Worm (Caenorhabditis elegans) whole organism, L2 larva: ENCODE measurements around the gene Y61B8A.6.

Experiments used
- C34F6.9 ChIP-seq: fragments of 150-350 bp; optimal IDR thresholded peaks from 2 replicates; lab custom pipeline; 2014; ENCODE audit warnings: missing biosample characterization, missing genetic modification characterization
- R02D3.7 ChIP-seq: fragments of 150-350 bp; optimal IDR thresholded peaks from 2 replicates; lab custom pipeline; 2014; ENCODE audit warnings: missing biosample characterization, missing genetic modification characterization
- aly-2 ChIP-seq: fragments of 150-350 bp; optimal IDR thresholded peaks from 2 replicates; lab custom pipeline; 2014; ENCODE audit warnings: missing biosample characterization, missing genetic modification characterization
- ama-1 ChIP-seq: fragments of 150-350 bp; optimal IDR thresholded peaks from 2 replicates; lab custom pipeline; 2018; ENCODE audit warnings: inconsistent platforms
- blmp-1 ChIP-seq: sonication (generic microtip); optimal IDR thresholded peaks from 2 replicates; lab custom pipeline; 2017; ENCODE audit warnings: missing genetic modification characterization, mild to moderate bottlenecking, missing compliant biosample characterization, antibody characterized with exemption, moderate library complexity; ENCODE audit not compliant: insufficient read depth
- ceh-16 ChIP-seq: fragments of 150-350 bp; optimal IDR thresholded peaks from 2 replicates; lab custom pipeline; 2014; ENCODE audit warnings: missing biosample characterization, missing genetic modification characterization
- crh-2 ChIP-seq: sonication (generic microtip); optimal IDR thresholded peaks from 2 replicates; lab custom pipeline; 2017; ENCODE audit warnings: missing biosample characterization, missing genetic modification characterization
- egl-27 ChIP-seq: sonication (generic microtip); optimal IDR thresholded peaks from 3 replicates; lab custom pipeline; 2017; ENCODE audit warnings: missing biosample characterization, missing genetic modification reagents, missing genetic modification characterization
- elt-1 ChIP-seq: fragments of 150-350 bp; optimal IDR thresholded peaks from 2 replicates; lab custom pipeline; 2014; ENCODE audit warnings: missing biosample characterization, missing genetic modification characterization
- fos-1 ChIP-seq: fragments of 150-350 bp; optimal IDR thresholded peaks from 2 replicates; lab custom pipeline; 2014; ENCODE audit warnings: missing biosample characterization, missing genetic modification characterization
- gmeb-1 ChIP-seq: fragments of 150-350 bp; optimal IDR thresholded peaks from 2 replicates; lab custom pipeline; 2014; ENCODE audit warnings: missing biosample characterization, missing genetic modification characterization
- lin-11 ChIP-seq: fragments of 150-350 bp; sonication (generic microtip); optimal IDR thresholded peaks from 2 replicates; lab custom pipeline; 2014; ENCODE audit warnings: missing biosample characterization, missing genetic modification characterization, inconsistent platforms, mixed read lengths
- lin-13 ChIP-seq: fragments of 150-350 bp; optimal IDR thresholded peaks from 2 replicates; lab custom pipeline; 2014; ENCODE audit warnings: missing biosample characterization, missing genetic modification reagents, missing genetic modification characterization
- lin-39 ChIP-seq: fragments of 150-350 bp; optimal IDR thresholded peaks from 2 replicates; lab custom pipeline; 2014; ENCODE audit warnings: missing biosample characterization, missing genetic modification reagents, missing genetic modification characterization
- lsy-2 ChIP-seq, 2 experiments: fragments of 150-350 bp in 1 of 2; sonication (generic microtip) in 1 of 2; optimal IDR thresholded peaks; 2 replicates each; lab custom pipeline; 2014 to 2017; ENCODE audit warnings: missing biosample characterization in 2 of 2, missing genetic modification characterization in 2 of 2
- mab-5 ChIP-seq: fragments of 150-350 bp; optimal IDR thresholded peaks from 2 replicates; lab custom pipeline; 2014; ENCODE audit warnings: missing biosample characterization, missing genetic modification characterization
- mbf-1 ChIP-seq: sonication (generic microtip); optimal IDR thresholded peaks from 2 replicates; lab custom pipeline; 2017; ENCODE audit warnings: missing biosample characterization, missing genetic modification characterization
- nhr-10 ChIP-seq: sonication (generic microtip); optimal IDR thresholded peaks from 2 replicates; lab custom pipeline; 2017; ENCODE audit warnings: missing biosample characterization, missing genetic modification characterization
- nhr-11 ChIP-seq: fragments of 150-350 bp; optimal IDR thresholded peaks from 2 replicates; lab custom pipeline; 2014; ENCODE audit warnings: missing biosample characterization, missing genetic modification characterization
- nhr-129 ChIP-seq: fragments of 150-350 bp; optimal IDR thresholded peaks from 2 replicates; lab custom pipeline; 2014; ENCODE audit warnings: missing biosample characterization, missing genetic modification characterization
- nhr-21 ChIP-seq: fragments of 150-350 bp; optimal IDR thresholded peaks from 2 replicates; lab custom pipeline; 2014; ENCODE audit warnings: missing biosample characterization, missing genetic modification characterization
- nhr-237 ChIP-seq: fragments of 150-350 bp; optimal IDR thresholded peaks from 2 replicates; lab custom pipeline; 2014; ENCODE audit warnings: missing biosample characterization, missing genetic modification characterization
- nhr-6 ChIP-seq: fragments of 150-350 bp; optimal IDR thresholded peaks from 2 replicates; lab custom pipeline; 2014; ENCODE audit warnings: missing biosample characterization, missing genetic modification characterization
- peb-1 ChIP-seq: fragments of 150-350 bp; optimal IDR thresholded peaks from 2 replicates; lab custom pipeline; 2014; ENCODE audit warnings: missing biosample characterization, missing genetic modification characterization
- sem-4 ChIP-seq: fragments of 150-350 bp; optimal IDR thresholded peaks from 2 replicates; lab custom pipeline; 2014; ENCODE audit warnings: missing biosample characterization, missing genetic modification reagents, missing genetic modification characterization
- sma-3 ChIP-seq: sonication (generic microtip); optimal IDR thresholded peaks from 2 replicates; lab custom pipeline; 2016; ENCODE audit warnings: missing genetic modification reagents, missing genetic modification characterization, missing compliant biosample characterization
- snpc-4 ChIP-seq: fragments of 150-350 bp; optimal IDR thresholded peaks from 2 replicates; lab custom pipeline; 2014; ENCODE audit warnings: missing biosample characterization, missing genetic modification characterization
- unc-39 ChIP-seq: fragments of 150-350 bp; optimal IDR thresholded peaks from 2 replicates; lab custom pipeline; 2014; ENCODE audit warnings: missing biosample characterization, missing genetic modification characterization
- unc-55 ChIP-seq: fragments of 150-350 bp; sonication (generic microtip); optimal IDR thresholded peaks from 3 replicates; lab custom pipeline; 2014; ENCODE audit warnings: missing biosample characterization, missing genetic modification reagents, missing genetic modification characterization
- unc-62 ChIP-seq: fragments of 150-350 bp; optimal IDR thresholded peaks from 2 replicates; lab custom pipeline; 2014; ENCODE audit warnings: missing biosample characterization, missing genetic modification reagents, missing genetic modification characterization
- zag-1 ChIP-seq: fragments of 150-350 bp; optimal IDR thresholded peaks from 2 replicates; lab custom pipeline; 2014; ENCODE audit warnings: missing biosample characterization, missing genetic modification characterization
- ztf-11 ChIP-seq: sonication (generic microtip); optimal IDR thresholded peaks from 2 replicates; lab custom pipeline; 2017; ENCODE audit warnings: missing biosample characterization, missing genetic modification characterization
- ztf-4 ChIP-seq: fragments of 150-350 bp; optimal IDR thresholded peaks from 2 replicates; lab custom pipeline; 2014; ENCODE audit warnings: missing biosample characterization, missing genetic modification characterization

Y61B8A.6 gene

DNA sequence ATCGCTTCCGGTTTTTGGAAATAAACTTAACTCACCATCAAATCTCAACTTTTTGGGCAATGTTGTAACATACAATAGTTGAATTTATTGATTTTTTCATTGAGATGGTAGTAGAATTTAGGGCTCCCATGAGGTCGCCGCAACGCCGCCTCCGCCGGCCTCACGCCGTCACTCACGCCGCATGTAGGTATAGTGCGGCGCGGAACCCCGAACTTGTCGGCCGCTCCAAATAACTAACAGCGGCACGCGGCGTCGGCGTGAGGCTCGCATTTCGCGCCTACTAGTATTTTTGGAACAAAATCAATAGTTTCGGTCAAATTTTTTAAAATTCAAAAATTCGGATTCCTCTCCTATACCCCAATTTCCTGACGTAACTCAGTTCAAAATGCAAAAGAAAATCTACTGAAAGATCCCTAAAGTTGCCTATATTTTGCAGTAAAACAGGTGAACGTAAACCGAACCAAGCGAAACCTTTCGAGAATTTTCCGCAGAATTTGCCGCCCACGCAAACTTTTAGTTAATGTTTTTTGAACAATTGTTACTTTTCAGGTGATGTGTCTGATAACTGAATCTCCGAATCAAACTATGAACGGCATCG lies at the start of gene Y61B8A.6:
TSS of gene Y61B8A.6 (plus strand) at position 548 of the 598 bp plus-strand sequence.
- no peak for TF ChIP-seq lsy-2 (tag; optimal IDR thresholded peaks at IDR 0.05; lab: Kevin White, UChicago)
- no peak for TF ChIP-seq nhr-11 (tag; lab: Kevin White, UChicago)
- TF ChIP-seq ceh-16 (tag; lab: Kevin White, UChicago), result no peak
- TF ChIP-seq nhr-21, result no peak
- TF ChIP-seq blmp-1 (tag; lab: Kevin White, UChicago), result no peak
- no peak for TF ChIP-seq unc-39 (tag; lab: Kevin White, UChicago)
- TF ChIP-seq mbf-1 (tag; lab: Kevin White, UChicago), result no peak
- no peak for TF ChIP-seq gmeb-1 (tag; lab: Kevin White, UChicago)
- no peak for TF ChIP-seq nhr-6 (tag; lab: Kevin White, UChicago)
- no peak for TF ChIP-seq unc-62 (GFP tag; lab: Kevin White, UChicago)
- TF ChIP-seq ama-1, result no peak
- TF ChIP-seq nhr-10, result no peak

DNA sequence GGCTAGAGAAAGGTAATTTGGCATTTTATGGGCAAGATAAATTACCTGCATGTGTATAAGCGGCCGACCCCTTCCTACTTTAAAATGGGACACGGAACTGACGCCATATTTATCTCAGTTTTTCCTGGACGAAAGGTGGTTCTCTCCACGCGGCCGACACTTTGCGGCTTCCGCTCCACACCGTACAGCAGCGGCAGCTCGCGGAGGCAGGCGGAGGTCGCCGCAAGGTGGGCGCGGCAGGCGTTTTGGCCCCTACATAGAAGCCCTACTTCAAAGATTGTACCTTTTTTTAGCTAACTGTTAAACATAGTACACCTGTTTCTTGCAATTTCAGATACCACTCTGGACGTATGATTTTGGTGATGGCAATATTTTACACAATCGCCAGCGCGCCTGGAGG lies 45.2 kb upstream of the Y61B8A.6 start:
- no peak for TF ChIP-seq C34F6.9 (tag; lab: Kevin White, UChicago)
- no peak for TF ChIP-seq unc-62 (GFP tag; lab: Kevin White, UChicago)
- TF ChIP-seq zag-1 (tag; lab: Kevin White, UChicago), result no peak
- TF ChIP-seq lsy-2 (tag; optimal IDR thresholded peaks at IDR 0.05; lab: Kevin White, UChicago), result no peak
- TF ChIP-seq nhr-129 (tag; lab: Kevin White, UChicago), result no peak
- TF ChIP-seq lin-11, result no peak
- no peak for TF ChIP-seq sem-4 (tag; lab: Kevin White, UChicago)
- TF ChIP-seq nhr-10, result no peak
- TF ChIP-seq sma-3 (GFP tag; lab: Kevin White, UChicago), result no peak
- no peak for TF ChIP-seq nhr-6 (tag; lab: Kevin White, UChicago)
- TF ChIP-seq fos-1 (tag; lab: Kevin White, UChicago), result no peak

DNA sequence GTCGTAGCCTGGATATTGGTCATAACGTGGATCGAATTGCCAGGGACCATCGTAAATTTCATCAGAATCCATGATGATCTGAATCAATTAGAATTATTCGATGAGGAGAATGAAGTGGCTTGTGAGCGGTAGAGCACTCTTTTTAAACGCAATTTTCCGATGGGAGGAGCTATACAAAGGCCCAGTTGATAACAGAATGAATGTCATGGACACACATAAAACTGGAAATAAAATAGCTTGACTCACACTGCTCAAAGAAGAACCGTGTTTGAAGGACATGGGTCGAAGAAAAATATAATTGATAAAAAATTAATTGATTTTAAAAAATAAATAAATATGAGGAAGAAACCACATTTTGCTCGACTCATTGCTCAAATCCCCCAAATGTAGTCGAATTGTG lies 43.7 kb upstream of the Y61B8A.6 start, which contains the start of gene Y68A4A.13:
TSS of gene Y68A4A.13 (minus strand) at position 101 of the 400 bp plus-strand sequence.
- TF ChIP-seq R02D3.7 (tag; lab: Kevin White, UChicago) (no peak), nhr-129 (tag; lab: Kevin White, UChicago) (no peak), lin-39 (no peak), mab-5 (tag; lab: Kevin White, UChicago) (no peak), nhr-10 (no peak), sma-3 (GFP tag; lab: Kevin White, UChicago) (no peak), sem-4 (tag; lab: Kevin White, UChicago) (no peak), snpc-4 (tag; lab: Kevin White, UChicago) (no peak), peb-1 (no peak), lsy-2 (tag; optimal IDR thresholded peaks at IDR 0.05; lab: Kevin White, UChicago) (no peak), aly-2 (tag; lab: Kevin White, UChicago) (no peak), zag-1 (tag; lab: Kevin White, UChicago) (no peak), ztf-4 (tag; lab: Kevin White, UChicago) (no peak), ceh-16 (tag; lab: Kevin White, UChicago) (no peak), unc-55 (GFP tag; lab: Kevin White, UChicago) (no peak)

DNA sequence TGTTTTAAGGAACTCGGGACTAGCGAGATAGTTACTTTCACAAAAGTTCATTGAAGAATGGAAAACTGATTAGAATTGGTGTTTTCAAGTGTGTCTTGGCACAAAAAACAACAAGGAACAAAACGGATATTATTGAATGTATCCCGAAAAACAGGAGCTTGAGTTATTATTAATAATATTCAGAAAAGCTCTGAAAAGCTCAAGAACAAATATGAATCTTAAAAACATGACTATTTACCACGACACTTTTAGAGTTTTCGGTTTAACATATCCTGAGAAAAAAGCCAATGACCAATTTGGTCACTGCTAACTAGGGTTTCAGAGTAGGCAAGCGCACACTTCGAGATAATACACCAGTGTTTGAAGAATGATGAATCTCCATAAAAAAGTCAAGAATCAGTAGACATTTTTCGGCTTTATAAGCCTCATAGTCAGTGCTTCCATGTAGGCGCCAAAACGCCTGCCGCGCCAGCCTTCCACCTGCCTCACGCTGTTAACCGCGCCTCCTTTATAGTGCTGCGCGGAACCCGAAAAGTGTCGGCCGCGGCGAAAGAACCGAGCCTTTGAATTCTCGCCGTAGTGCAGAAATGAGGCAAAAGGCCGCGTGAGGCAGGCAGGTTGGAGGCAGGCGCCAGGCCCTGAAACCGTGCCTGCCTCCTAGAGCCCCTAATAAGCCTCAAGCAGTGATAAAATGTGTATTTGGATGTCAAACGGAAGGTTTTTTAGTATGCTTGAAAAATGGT lies 39.6 kb upstream of the Y61B8A.6 start, which contains the start of gene srh-236:
TSS of gene srh-236 (minus strand) at position 51 of the 743 bp plus-strand sequence.
- TF ChIP-seq sma-3 (GFP tag; lab: Kevin White, UChicago) (no peak), crh-2 (no peak), aly-2 (tag; lab: Kevin White, UChicago) (no peak), elt-1 (no peak), lin-13 (no peak), egl-27 (tag; lab: Kevin White, UChicago) (no peak), ztf-11 (tag; lab: Kevin White, UChicago) (no peak), nhr-10 (no peak)

DNA sequence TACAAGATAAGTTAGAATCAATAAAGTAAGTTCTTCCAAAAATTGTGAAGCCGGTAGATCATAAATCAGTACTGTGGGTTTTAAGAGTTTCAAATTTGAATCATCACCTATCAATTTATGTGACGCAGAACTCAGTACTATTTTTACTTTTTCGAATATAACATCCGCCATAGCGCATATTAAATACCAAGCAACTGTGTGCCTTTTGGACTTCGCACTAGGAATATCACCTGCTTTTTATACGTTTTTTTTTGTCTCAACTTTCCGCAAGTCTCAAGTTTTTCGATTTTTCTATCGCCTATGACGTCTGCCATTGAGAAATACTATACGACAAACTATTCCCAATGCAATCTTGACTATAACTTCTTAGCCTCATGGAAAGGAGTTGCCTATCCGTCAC lies 39.0 kb upstream of the Y61B8A.6 start, which contains the start of gene srh-113:
TSS of gene srh-113 (plus strand) at position 301 of the 400 bp plus-strand sequence.
- TF ChIP-seq ztf-11 (tag; lab: Kevin White, UChicago) (no peak), ama-1 (no peak), unc-55 (GFP tag; lab: Kevin White, UChicago) (no peak), elt-1 (no peak), nhr-237 (tag; lab: Kevin White, UChicago) (no peak)
